Worm (Caenorhabditis elegans): Measurements from ENCODE around the gene tebp-2.

The tebp-2 gene

ce11 chrIV:5528285-5528684 is 13.1 kb upstream of the tebp-2 start, which contains the start of gene unc-5:
Gene unc-5, minus strand, starts transcription at chrIV:5528338.
- no peak for TF ChIP-seq nhr-237 (tag; optimal IDR thresholded peaks at IDR 0.05)
- TF ChIP-seq tbx-8 (GFP tag; optimal IDR thresholded peaks at IDR 0.05): no peak
- TF ChIP-seq elt-3 (tag; optimal IDR thresholded peaks at IDR 0.05): no peak
- no peak for TF ChIP-seq ceh-39 (tag; optimal IDR thresholded peaks at IDR 0.05)
- TF ChIP-seq nhr-12 (tag; optimal IDR thresholded peaks at IDR 0.05): no peak
- TF ChIP-seq drap-1 (GFP tag; optimal IDR thresholded peaks at IDR 0.05): no peak
- TF ChIP-seq blmp-1 (tag; optimal IDR thresholded peaks at IDR 0.05): no peak
- no peak for TF ChIP-seq elt-1 (tag; optimal IDR thresholded peaks at IDR 0.05; ENCODE audit: borderline replicate concordance, insufficient read depth)

ce11 chrIV:5530980-5531379 is 10.4 kb upstream of the tebp-2 start:
- TF ChIP-seq sem-2 (GFP tag; optimal IDR thresholded peaks at IDR 0.05): no peak
- peak; percentile 4 for TF ChIP-seq ces-1 (GFP tag; optimal IDR thresholded peaks at IDR 0.05)

ce11 chrIV:5533556-5533955 is 7.9 kb upstream of the tebp-2 start:
- TF ChIP-seq ztf-11 (tag; optimal IDR thresholded peaks at IDR 0.05) (no peak), nhr-2 (tag; optimal IDR thresholded peaks at IDR 0.05) (no peak), nhr-12 (tag; optimal IDR thresholded peaks at IDR 0.05) (no peak), cnd-1 (tag; optimal IDR thresholded peaks at IDR 0.05) (no peak), pha-4 (tag; optimal IDR thresholded peaks at IDR 0.05) (no peak), ces-1 (GFP tag; optimal IDR thresholded peaks at IDR 0.05) (peak; percentile 93), nhr-76 (tag; optimal IDR thresholded peaks at IDR 0.05) (no peak)

- TF ChIP-seq lsy-2 (tag; optimal IDR thresholded peaks at IDR 0.05): no peak
- no peak for TF ChIP-seq ceh-43 (GFP tag; optimal IDR thresholded peaks at IDR 0.05)
- no peak for TF ChIP-seq ceh-83 (GFP tag; optimal IDR thresholded peaks at IDR 0.05)
- TF ChIP-seq lin-32 (GFP tag; optimal IDR thresholded peaks at IDR 0.05): no peak
- no peak for TF ChIP-seq blmp-1 (tag; optimal IDR thresholded peaks at IDR 0.05)
- no peak for TF ChIP-seq nhr-76 (tag; optimal IDR thresholded peaks at IDR 0.05)
- no peak for TF ChIP-seq nhr-12 (tag; optimal IDR thresholded peaks at IDR 0.05)
- TF ChIP-seq cnd-1 (tag; optimal IDR thresholded peaks at IDR 0.05): no peak
- TF ChIP-seq elt-1 (tag; optimal IDR thresholded peaks at IDR 0.05; ENCODE audit: borderline replicate concordance, insufficient read depth): no peak
- no peak for TF ChIP-seq ham-2 (GFP tag; optimal IDR thresholded peaks at IDR 0.05)
- no peak for TF ChIP-seq elt-3 (tag; optimal IDR thresholded peaks at IDR 0.05)
- TF ChIP-seq mab-5 (tag; optimal IDR thresholded peaks at IDR 0.05): no peak
- no peak for TF ChIP-seq nhr-237 (tag; optimal IDR thresholded peaks at IDR 0.05)
- TF ChIP-seq unc-120 (tag; optimal IDR thresholded peaks at IDR 0.05; ENCODE audit: poor library complexity, severe bottlenecking): no peak
- TF ChIP-seq unc-39 (tag; optimal IDR thresholded peaks at IDR 0.05): no peak
- TF ChIP-seq sptf-1 (tag; optimal IDR thresholded peaks at IDR 0.05): no peak
- TF ChIP-seq zip-8 (tag; optimal IDR thresholded peaks at IDR 0.05): no peak
Measured at ce11 chrIV:5534596-5534995, 6.8 kb upstream of the tebp-2 start.

ce11 chrIV:5535780-5536179 is 5.6 kb upstream of the tebp-2 start:
- peak; percentile 44 for TF ChIP-seq mls-2 (tag; optimal IDR thresholded peaks at IDR 0.05)
- TF ChIP-seq ceh-43 (GFP tag; optimal IDR thresholded peaks at IDR 0.05): no peak
- peak; percentile 11 for TF ChIP-seq hlh-1 (tag; optimal IDR thresholded peaks at IDR 0.05)
- TF ChIP-seq unc-120 (tag; optimal IDR thresholded peaks at IDR 0.05; ENCODE audit: poor library complexity, severe bottlenecking): peak; percentile 24
- no peak for TF ChIP-seq nhr-76 (tag; optimal IDR thresholded peaks at IDR 0.05)
- TF ChIP-seq unc-62 (GFP tag; optimal IDR thresholded peaks at IDR 0.05): peak; percentile 95
- peak; percentile 78 for TF ChIP-seq mab-5 (tag; optimal IDR thresholded peaks at IDR 0.05)
- TF ChIP-seq elt-1 (tag; optimal IDR thresholded peaks at IDR 0.05; ENCODE audit: borderline replicate concordance, insufficient read depth): no peak
- TF ChIP-seq ces-1 (GFP tag; optimal IDR thresholded peaks at IDR 0.05): peak; percentile 47
- TF ChIP-seq bed-3 (GFP tag; optimal IDR thresholded peaks at IDR 0.05): no peak

- TF ChIP-seq hlh-1 (tag; optimal IDR thresholded peaks at IDR 0.05): no peak
- no peak for TF ChIP-seq ces-1 (GFP tag; optimal IDR thresholded peaks at IDR 0.05)
- TF ChIP-seq cnd-1 (tag; optimal IDR thresholded peaks at IDR 0.05): no peak
- no peak for TF ChIP-seq tbx-8 (GFP tag; optimal IDR thresholded peaks at IDR 0.05)
- TF ChIP-seq ham-2 (GFP tag; optimal IDR thresholded peaks at IDR 0.05): no peak
- TF ChIP-seq lin-32 (GFP tag; optimal IDR thresholded peaks at IDR 0.05): no peak
- TF ChIP-seq ceh-39 (tag; optimal IDR thresholded peaks at IDR 0.05): no peak
- TF ChIP-seq ceh-83 (GFP tag; optimal IDR thresholded peaks at IDR 0.05): no peak
- TF ChIP-seq lin-13 (tag; optimal IDR thresholded peaks at IDR 0.05): peak; percentile 11
- TF ChIP-seq zip-8 (tag; optimal IDR thresholded peaks at IDR 0.05): no peak
- TF ChIP-seq mab-5 (tag; optimal IDR thresholded peaks at IDR 0.05): no peak
- TF ChIP-seq pha-4 (tag; optimal IDR thresholded peaks at IDR 0.05): peak; percentile 16
- no peak for TF ChIP-seq mep-1 (tag; optimal IDR thresholded peaks at IDR 0.05)
- TF ChIP-seq nhr-237 (tag; optimal IDR thresholded peaks at IDR 0.05): no peak
- TF ChIP-seq drap-1 (GFP tag; optimal IDR thresholded peaks at IDR 0.05): no peak
- TF ChIP-seq sem-2 (GFP tag; optimal IDR thresholded peaks at IDR 0.05): no peak
- TF ChIP-seq ceh-43 (GFP tag; optimal IDR thresholded peaks at IDR 0.05): no peak
- peak; percentile 17 for TF ChIP-seq sptf-1 (tag; optimal IDR thresholded peaks at IDR 0.05)
- TF ChIP-seq ztf-11 (tag; optimal IDR thresholded peaks at IDR 0.05): no peak
- no peak for TF ChIP-seq bed-3 (GFP tag; optimal IDR thresholded peaks at IDR 0.05)
- no peak for TF ChIP-seq elt-1 (tag; optimal IDR thresholded peaks at IDR 0.05; ENCODE audit: borderline replicate concordance, insufficient read depth)
- no peak for TF ChIP-seq M03D4.4 (tag; optimal IDR thresholded peaks at IDR 0.05)
- TF ChIP-seq blmp-1 (tag; optimal IDR thresholded peaks at IDR 0.05): no peak
- no peak for TF ChIP-seq elt-3 (tag; optimal IDR thresholded peaks at IDR 0.05)
- no peak for TF ChIP-seq lsy-2 (tag; optimal IDR thresholded peaks at IDR 0.05)
- TF ChIP-seq mls-2 (tag; optimal IDR thresholded peaks at IDR 0.05): peak; percentile 23
- TF ChIP-seq nhr-76 (tag; optimal IDR thresholded peaks at IDR 0.05): no peak
- no peak for TF ChIP-seq unc-120 (tag; optimal IDR thresholded peaks at IDR 0.05; ENCODE audit: poor library complexity, severe bottlenecking)
- TF ChIP-seq nhr-2 (tag; optimal IDR thresholded peaks at IDR 0.05): no peak
- no peak for TF ChIP-seq nhr-28 (tag; optimal IDR thresholded peaks at IDR 0.05)
Measured at ce11 chrIV:5537813-5538538, 3.5 kb upstream of the tebp-2 start, which contains the start of the genes fem-1 and drp-1. Gene fem-1, minus strand, starts transcription at chrIV:5537962. Gene drp-1, plus strand, starts transcription at chrIV:5538488.
